Fruit fly (Drosophila melanogaster) whole organism, wandering third instar larva: ENCODE data around the gene Prtl99C.

Source experiments
- CG32264 ChIP-seq: fragments of 200-800 bp; sonication (Bioruptor generic); optimal IDR thresholded peaks from 2 replicates; lab custom pipeline; 2016; ENCODE audit warnings: missing biosample characterization, missing genetic modification characterization
- CG9705 ChIP-seq: fragments of 200-800 bp; sonication (Bioruptor generic); optimal IDR thresholded peaks from 2 replicates; lab custom pipeline; 2018; ENCODE audit warnings: missing biosample characterization, mild to moderate bottlenecking, missing genetic modification characterization
- Dfd ChIP-seq: fragments of >200 bp; optimal IDR thresholded peaks from 2 replicates; lab custom pipeline; 2017; ENCODE audit warnings: missing biosample characterization, missing genetic modification characterization
- Dif ChIP-seq: fragments of 200-275, 200-300 bp; sonication (Bioruptor generic); optimal IDR thresholded peaks from 2 replicates; lab custom pipeline; 2018; ENCODE audit warnings: missing biosample characterization, missing genetic modification characterization; ENCODE audit not compliant: partially characterized antibody
- GATAd ChIP-seq: sonication (Bioruptor generic); optimal IDR thresholded peaks from 2 replicates; lab custom pipeline; 2016; ENCODE audit warnings: missing biosample characterization, missing genetic modification characterization
- HLH106 ChIP-seq: fragments of 200-800 bp; optimal IDR thresholded peaks from 3 replicates; lab custom pipeline; 2019; ENCODE audit warnings: missing biosample characterization, mild to moderate bottlenecking, missing genetic modification characterization, moderate library complexity
- Hnf4 ChIP-seq: fragments of 200-800 bp; sonication (Bioruptor generic); optimal IDR thresholded peaks from 2 replicates; lab custom pipeline; 2016; ENCODE audit warnings: missing biosample characterization, mild to moderate bottlenecking, missing genetic modification characterization
- Hr78 ChIP-seq: fragments of >200 bp; optimal IDR thresholded peaks from 2 replicates; lab custom pipeline; 2017; ENCODE audit warnings: missing biosample characterization, missing genetic modification characterization
- Hr83 ChIP-seq: fragments of 200-300 bp; sonication (Bioruptor generic); optimal IDR thresholded peaks from 2 replicates; lab custom pipeline; 2016; ENCODE audit warnings: missing biosample characterization, mild to moderate bottlenecking, missing genetic modification characterization, moderate library complexity; ENCODE audit not compliant: poor library complexity, severe bottlenecking
- Jra ChIP-seq: sonication (Bioruptor generic); optimal IDR thresholded peaks from 2 replicates; lab custom pipeline; 2016; ENCODE audit warnings: missing biosample characterization, missing genetic modification characterization
- Mio ChIP-seq: sonication (Bioruptor generic); optimal IDR thresholded peaks from 2 replicates; lab custom pipeline; 2016; ENCODE audit warnings: missing biosample characterization, missing genetic modification characterization
- Myc ChIP-seq: fragments of >200 bp; optimal IDR thresholded peaks from 2 replicates; lab custom pipeline; 2017
- OdsH ChIP-seq: fragments of 200-800 bp; sonication (Bioruptor generic); optimal IDR thresholded peaks from 2 replicates; lab custom pipeline; 2016; ENCODE audit warnings: missing biosample characterization, mild to moderate bottlenecking, missing genetic modification characterization
- Rel ChIP-seq, 2 experiments: fragments of 200-800 bp; sonication (Bioruptor generic) in 1 of 2; optimal IDR thresholded peaks; 2 replicates in 1 of 2; 3 replicates in 1 of 2; lab custom pipeline; 2016 to 2019; ENCODE audit warnings: mild to moderate bottlenecking in 2 of 2, missing biosample characterization in 2 of 2, missing genetic modification characterization in 2 of 2, moderate library complexity in 1 of 2
- Sp1 ChIP-seq: fragments of 200-800 bp; sonication (Bioruptor generic); optimal IDR thresholded peaks from 3 replicates; lab custom pipeline; 2019; ENCODE audit warnings: missing biosample characterization, mild to moderate bottlenecking, missing genetic modification characterization, moderate library complexity
- Vsx2 ChIP-seq: fragments of 200-300, 225-300 bp; sonication (Bioruptor generic); optimal IDR thresholded peaks from 2 replicates; lab custom pipeline; 2018; ENCODE audit warnings: missing biosample characterization, missing genetic modification characterization; ENCODE audit not compliant: partially characterized antibody
- br ChIP-seq: fragments of 200-800 bp; sonication (Bioruptor generic); optimal IDR thresholded peaks from 2 replicates; lab custom pipeline; 2016; ENCODE audit warnings: missing biosample characterization, missing genetic modification characterization
- brk ChIP-seq: fragments of 200-800 bp; sonication (Bioruptor generic); optimal IDR thresholded peaks from 2 replicates; lab custom pipeline; 2016; ENCODE audit warnings: missing biosample characterization, mild to moderate bottlenecking, missing genetic modification characterization
- dl ChIP-seq, 2 experiments: fragments of 175-275, 200-275 bp in 1 of 2; fragments of 200-275 bp in 1 of 2; sonication (Bioruptor generic); optimal IDR thresholded peaks; lab custom pipeline; 2018; ENCODE audit warnings: mild to moderate bottlenecking in 2 of 2, missing biosample characterization in 2 of 2, missing genetic modification characterization in 2 of 2, moderate library complexity in 2 of 2; ENCODE audit not compliant: partially characterized antibody in 2 of 2, insufficient read depth in 1 of 2
- dmrt93B ChIP-seq: fragments of 200-800 bp; sonication (Bioruptor generic); optimal IDR thresholded peaks from 2 replicates; lab custom pipeline; 2018; ENCODE audit warnings: missing biosample characterization, mild to moderate bottlenecking, missing genetic modification characterization
- dsf ChIP-seq: sonication (Bioruptor generic); optimal IDR thresholded peaks from 2 replicates; lab custom pipeline; 2016; ENCODE audit warnings: missing biosample characterization, missing genetic modification characterization, borderline replicate concordance
- ey ChIP-seq: fragments of 200-800 bp; sonication (Bioruptor generic); optimal IDR thresholded peaks from 2 replicates; lab custom pipeline; 2016; ENCODE audit warnings: missing biosample characterization, missing genetic modification characterization
- foxo ChIP-seq, 2 experiments: fragments of 200-800 bp; sonication (Bioruptor generic); optimal IDR thresholded peaks; 2 replicates in 1 of 2; 3 replicates in 1 of 2; lab custom pipeline; 2016 to 2017; ENCODE audit warnings: missing biosample characterization in 2 of 2, missing genetic modification characterization in 2 of 2
- fru ChIP-seq: fragments of 200-800 bp; sonication (Bioruptor generic); optimal IDR thresholded peaks from 3 replicates; lab custom pipeline; 2016; ENCODE audit warnings: missing biosample characterization, mild to moderate bottlenecking, missing genetic modification characterization
- h ChIP-seq: fragments of 200-800 bp; sonication (Bioruptor generic); optimal IDR thresholded peaks from 3 replicates; lab custom pipeline; 2016; ENCODE audit warnings: missing biosample characterization, mild to moderate bottlenecking, missing genetic modification characterization
- jim ChIP-seq: fragments of 175-275, 200-325 bp; sonication (Bioruptor generic); optimal IDR thresholded peaks from 2 replicates; lab custom pipeline; 2016; ENCODE audit warnings: missing biosample characterization, mild to moderate bottlenecking, missing genetic modification characterization
- lola ChIP-seq: fragments of >200 bp; optimal IDR thresholded peaks from 2 replicates; lab custom pipeline; 2017; ENCODE audit warnings: missing biosample characterization, missing genetic modification characterization
- psq ChIP-seq: fragments of 200-800 bp; sonication (Bioruptor generic); optimal IDR thresholded peaks from 3 replicates; lab custom pipeline; 2017; ENCODE audit warnings: missing biosample characterization, mild to moderate bottlenecking, missing genetic modification characterization, moderate library complexity
- rgr ChIP-seq: fragments of 200-800 bp; sonication (Bioruptor generic); optimal IDR thresholded peaks from 3 replicates; lab custom pipeline; 2016; ENCODE audit warnings: missing biosample characterization, mild to moderate bottlenecking, missing genetic modification characterization
- sage ChIP-seq: fragments of 200-800 bp; sonication (Bioruptor generic); optimal IDR thresholded peaks from 2 replicates; lab custom pipeline; 2016; ENCODE audit warnings: missing biosample characterization, mild to moderate bottlenecking, missing genetic modification characterization
- sv ChIP-seq: fragments of 200-800 bp; sonication (Bioruptor generic); optimal IDR thresholded peaks from 3 replicates; lab custom pipeline; 2016; ENCODE audit warnings: missing biosample characterization, missing genetic modification characterization
- tai ChIP-seq: sonication (Bioruptor generic); optimal IDR thresholded peaks from 2 replicates; lab custom pipeline; 2016; ENCODE audit warnings: missing biosample characterization, missing genetic modification characterization
- usp ChIP-seq: fragments of >200 bp; optimal IDR thresholded peaks from 2 replicates; lab custom pipeline; 2017; ENCODE audit warnings: missing biosample characterization, missing genetic modification characterization
- woc ChIP-seq: sonication (Bioruptor generic); optimal IDR thresholded peaks from 2 replicates; lab custom pipeline; 2016; ENCODE audit warnings: missing biosample characterization, mild to moderate bottlenecking, missing genetic modification characterization

The Prtl99C gene

dm6 chr3R:29836188-29836587 lies 438 bp downstream of the Prtl99C start, which contains the start of gene CG42592:
TSS of gene CG42592 (minus strand) at chr3R:29836288.
- no peak for TF ChIP-seq Dif (GFP tag; lab: Kevin White, UChicago)
- no peak for TF ChIP-seq sage (GFP tag; lab: Kevin White, UChicago)
- no peak for TF ChIP-seq rgr (GFP tag; lab: Kevin White, UChicago)

- TF ChIP-seq dmrt93B (GFP tag; lab: Kevin White, UChicago): no peak
- no peak for TF ChIP-seq Vsx2 (GFP tag; lab: Kevin White, UChicago)
- TF ChIP-seq Hr78 (GFP tag; lab: Kevin White, UChicago): no peak
- no peak for TF ChIP-seq ey (GFP tag; lab: Kevin White, UChicago)
- TF ChIP-seq sage (GFP tag; lab: Kevin White, UChicago): no peak
- no peak for TF ChIP-seq usp (GFP tag; lab: Kevin White, UChicago)
- TF ChIP-seq OdsH: no peak
- no peak for TF ChIP-seq CG9705 (GFP tag; lab: Kevin White, UChicago)
- no peak for TF ChIP-seq lola (GFP tag; lab: Kevin White, UChicago)
- TF ChIP-seq jim: no peak
- TF ChIP-seq woc (GFP tag; lab: Kevin White, UChicago): no peak
- TF ChIP-seq Hnf4 (GFP tag; lab: Kevin White, UChicago): no peak
Measured at dm6 chr3R:29837771-29838170, 2.0 kb downstream of the Prtl99C start.

DNA sequence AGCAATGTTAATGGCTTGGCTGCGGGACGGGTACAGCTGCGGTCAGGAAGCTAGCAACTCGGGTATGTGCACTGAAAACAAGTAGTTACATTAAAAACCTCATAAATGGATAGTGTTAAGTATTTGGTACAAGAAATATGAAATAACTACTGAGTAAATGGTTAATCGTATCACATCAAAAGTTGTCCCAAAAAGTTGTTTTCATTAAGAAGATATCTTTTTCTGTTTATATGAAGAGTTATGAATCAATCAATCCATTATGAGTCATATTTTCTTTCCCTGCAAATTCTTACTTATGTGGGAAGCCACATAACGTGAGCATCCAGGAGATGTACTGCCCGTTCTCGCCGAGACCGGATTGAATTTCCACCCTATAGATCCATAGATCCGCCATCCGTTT lies 3.0 kb downstream of the Prtl99C start:
- no peak for TF ChIP-seq HLH106 (tag; lab: Kevin White, UChicago)
- TF ChIP-seq foxo (GFP tag; optimal IDR thresholded peaks at IDR 0.05; lab: Kevin White, UChicago): no peak
- TF ChIP-seq sage (GFP tag; lab: Kevin White, UChicago): no peak
- TF ChIP-seq lola (GFP tag; lab: Kevin White, UChicago): no peak
- TF ChIP-seq Hr78 (GFP tag; lab: Kevin White, UChicago): no peak
- no peak for TF ChIP-seq fru (GFP tag; lab: Kevin White, UChicago)
- TF ChIP-seq GATAd: no peak
- TF ChIP-seq Myc (lab: Kevin White, UChicago): no peak
- no peak for TF ChIP-seq brk (GFP tag; lab: Kevin White, UChicago)
- no peak for TF ChIP-seq CG9705 (GFP tag; lab: Kevin White, UChicago)
- TF ChIP-seq Hr83 (GFP tag; lab: Kevin White, UChicago): no peak
- TF ChIP-seq dmrt93B (GFP tag; lab: Kevin White, UChicago): no peak
- TF ChIP-seq sv (GFP tag; lab: Kevin White, UChicago): no peak
- TF ChIP-seq jim: no peak
- no peak for TF ChIP-seq psq (GFP tag; lab: Kevin White, UChicago)

- TF ChIP-seq fru (GFP tag; lab: Kevin White, UChicago) (no peak), Hr78 (GFP tag; lab: Kevin White, UChicago) (no peak), br (GFP tag; lab: Kevin White, UChicago) (no peak), jim (no peak), usp (GFP tag; lab: Kevin White, UChicago) (no peak), dmrt93B (GFP tag; lab: Kevin White, UChicago) (no peak), GATAd (no peak), HLH106 (tag; lab: Kevin White, UChicago) (no peak), Dfd (no peak), tai (GFP tag; lab: Kevin White, UChicago) (no peak)
Measured at dm6 chr3R:29839707-29840311, 4.1 kb downstream of the Prtl99C start.

dm6 chr3R:29841293-29841791 lies 5.6 kb downstream of the Prtl99C start, which contains the start of gene Cad99C:
TSS of gene Cad99C (plus strand) at chr3R:29841657.
- peak; percentile 50 for TF ChIP-seq brk (GFP tag; lab: Kevin White, UChicago)
- no peak for TF ChIP-seq lola (GFP tag; lab: Kevin White, UChicago)
- TF ChIP-seq dl (GFP tag; optimal IDR thresholded peaks at IDR 0.05; lab: Kevin White, UChicago; ENCODE audit: insufficient read depth in 1 of 2, partially characterized antibody in 2 of 2): peak; percentile 44 to 61
- no peak for TF ChIP-seq Mio (GFP tag; lab: Kevin White, UChicago)
- no peak for TF ChIP-seq psq (GFP tag; lab: Kevin White, UChicago)
- TF ChIP-seq Myc (lab: Kevin White, UChicago): no peak
- TF ChIP-seq Rel (GFP tag; optimal IDR thresholded peaks at IDR 0.05; lab: Kevin White, UChicago): no peak
- peak; percentile 37 for TF ChIP-seq Rel (tag; optimal IDR thresholded peaks at IDR 0.05; lab: Kevin White, UChicago)
- TF ChIP-seq usp (GFP tag; lab: Kevin White, UChicago): no peak
- TF ChIP-seq h (GFP tag; lab: Kevin White, UChicago): peak; percentile 46
- no peak for TF ChIP-seq sage (GFP tag; lab: Kevin White, UChicago)
- TF ChIP-seq fru (GFP tag; lab: Kevin White, UChicago): peak; percentile 44
- peak; percentile 25 for TF ChIP-seq OdsH
- peak; percentile 20 for TF ChIP-seq Jra (GFP tag; lab: Kevin White, UChicago)
- TF ChIP-seq Hr83 (GFP tag; lab: Kevin White, UChicago): peak; percentile 45
- peak; percentile 90 for TF ChIP-seq Vsx2 (GFP tag; lab: Kevin White, UChicago)
- no peak for TF ChIP-seq HLH106 (tag; lab: Kevin White, UChicago)
- TF ChIP-seq Sp1 (GFP tag; lab: Kevin White, UChicago): no peak
- TF ChIP-seq Dfd: no peak
- no peak for TF ChIP-seq CG32264 (GFP tag; lab: Kevin White, UChicago)
- TF ChIP-seq jim: no peak
- TF ChIP-seq br (GFP tag; lab: Kevin White, UChicago): peak; percentile 34
- TF ChIP-seq sv (GFP tag; lab: Kevin White, UChicago): no peak
- peak; percentile 77 for TF ChIP-seq Dif (GFP tag; lab: Kevin White, UChicago)
- no peak for TF ChIP-seq dsf (GFP tag; lab: Kevin White, UChicago)
